Worm (Caenorhabditis elegans) whole organism, L3 larva: ENCODE results near the gene spe-42.

Source experiments
- R02D3.7 ChIP-seq: fragments of 150-350 bp; optimal IDR thresholded peaks from 2 replicates; lab custom pipeline; 2014; ENCODE audit warnings: missing biosample characterization, missing genetic modification characterization
- ZK546.5 ChIP-seq: sonication (generic microtip); optimal IDR thresholded peaks from 2 replicates; lab custom pipeline; 2017; ENCODE audit warnings: missing biosample characterization, missing genetic modification characterization
- aly-2 ChIP-seq: fragments of 150-350 bp; optimal IDR thresholded peaks from 2 replicates; lab custom pipeline; 2014; ENCODE audit warnings: missing biosample characterization, missing genetic modification characterization
- ama-1 ChIP-seq: fragments of 150-350 bp; optimal IDR thresholded peaks from 2 replicates; lab custom pipeline; 2018
- ceh-16 ChIP-seq: sonication (generic microtip); optimal IDR thresholded peaks from 2 replicates; lab custom pipeline; 2017; ENCODE audit warnings: missing biosample characterization, missing genetic modification characterization
- ceh-28 ChIP-seq: fragments of 150-350 bp; optimal IDR thresholded peaks from 2 replicates; lab custom pipeline; 2014; ENCODE audit warnings: missing biosample characterization, missing genetic modification reagents, missing genetic modification characterization
- ceh-82 ChIP-seq: fragments of 150-350 bp; optimal IDR thresholded peaks from 2 replicates; lab custom pipeline; 2014; ENCODE audit warnings: missing biosample characterization, missing genetic modification characterization
- ceh-9 ChIP-seq: sonication (generic microtip); optimal IDR thresholded peaks from 2 replicates; lab custom pipeline; 2018; ENCODE audit warnings: missing biosample characterization, missing genetic modification characterization
- daf-12 ChIP-seq: fragments of 150-350 bp; optimal IDR thresholded peaks from 2 replicates; lab custom pipeline; 2014; ENCODE audit warnings: missing biosample characterization, missing genetic modification reagents, missing genetic modification characterization
- egl-27 ChIP-seq: sonication (generic microtip); optimal IDR thresholded peaks from 4 replicates; lab custom pipeline; 2017; ENCODE audit warnings: missing biosample characterization, missing genetic modification reagents, missing genetic modification characterization
- egl-5 ChIP-seq: fragments of 150-350 bp; optimal IDR thresholded peaks from 2 replicates; lab custom pipeline; 2017; ENCODE audit warnings: missing biosample characterization, missing genetic modification reagents, missing genetic modification characterization, inconsistent platforms
- elt-1 ChIP-seq: fragments of 150-350 bp; optimal IDR thresholded peaks from 2 replicates; lab custom pipeline; 2014; ENCODE audit warnings: missing biosample characterization, missing genetic modification characterization
- elt-2 ChIP-seq: sonication (generic microtip); optimal IDR thresholded peaks from 2 replicates; lab custom pipeline; 2016; ENCODE audit warnings: missing genetic modification reagents, mild to moderate bottlenecking, missing genetic modification characterization, missing compliant biosample characterization
- elt-3 ChIP-seq, 3 experiments: fragments of 150-350 bp in 1 of 3; sonication (generic microtip) in 2 of 3; optimal IDR thresholded peaks; 2 replicates in 2 of 3; 4 replicates in 1 of 3; lab custom pipeline; 2014 to 2017; ENCODE audit warnings: missing biosample characterization in 3 of 3, missing genetic modification characterization in 3 of 3
- eor-1 ChIP-seq, 2 experiments: fragments of 150-350 bp; optimal IDR thresholded peaks; 2 replicates each; lab custom pipeline; 2014 to 2018; ENCODE audit warnings: missing biosample characterization in 2 of 2, missing genetic modification characterization in 2 of 2
- fkh-10 ChIP-seq: sonication (generic microtip); optimal IDR thresholded peaks from 2 replicates; lab custom pipeline; 2017; ENCODE audit warnings: missing biosample characterization, missing genetic modification reagents, missing genetic modification characterization
- fkh-2 ChIP-seq: fragments of 150-350 bp; optimal IDR thresholded peaks from 2 replicates; lab custom pipeline; 2014; ENCODE audit warnings: missing biosample characterization, missing genetic modification reagents, missing genetic modification characterization
- fos-1 ChIP-seq: fragments of 150-350 bp; optimal IDR thresholded peaks from 2 replicates; lab custom pipeline; 2014; ENCODE audit warnings: missing biosample characterization, missing genetic modification characterization
- hmg-11 ChIP-seq: sonication (generic microtip); optimal IDR thresholded peaks from 2 replicates; lab custom pipeline; 2016; ENCODE audit warnings: missing genetic modification characterization, missing compliant biosample characterization
- jun-1 ChIP-seq: fragments of 150-350 bp; optimal IDR thresholded peaks from 2 replicates; lab custom pipeline; 2014; ENCODE audit warnings: missing biosample characterization, missing genetic modification reagents, missing genetic modification characterization
- lin-15B ChIP-seq: fragments of 150-350 bp; optimal IDR thresholded peaks from 2 replicates; lab custom pipeline; 2014; ENCODE audit warnings: missing biosample characterization, missing genetic modification characterization
- lin-39 ChIP-seq: fragments of 150-350 bp; optimal IDR thresholded peaks from 2 replicates; lab custom pipeline; 2018; ENCODE audit warnings: missing biosample characterization, missing genetic modification reagents, missing genetic modification characterization
- lsy-12 ChIP-seq: sonication (generic microtip); optimal IDR thresholded peaks from 2 replicates; lab custom pipeline; 2016; ENCODE audit warnings: mild to moderate bottlenecking, missing genetic modification characterization, missing compliant biosample characterization
- mdl-1 ChIP-seq: fragments of 150-350 bp; optimal IDR thresholded peaks from 2 replicates; lab custom pipeline; 2014; ENCODE audit warnings: missing biosample characterization, missing genetic modification characterization
- mml-1 ChIP-seq: fragments of 150-350 bp; sonication (generic microtip); optimal IDR thresholded peaks from 3 replicates; lab custom pipeline; 2014; ENCODE audit warnings: missing biosample characterization, missing genetic modification characterization
- nfya-1 ChIP-seq: sonication (generic microtip); optimal IDR thresholded peaks from 2 replicates; lab custom pipeline; 2017; ENCODE audit warnings: missing genetic modification characterization, mild to moderate bottlenecking, missing compliant biosample characterization, antibody characterized with exemption, moderate library complexity; ENCODE audit not compliant: insufficient read depth
- nhr-11 ChIP-seq: fragments of 150-350 bp; optimal IDR thresholded peaks from 2 replicates; lab custom pipeline; 2014; ENCODE audit warnings: missing biosample characterization, missing genetic modification characterization
- nhr-12 ChIP-seq: fragments of 150-350 bp; optimal IDR thresholded peaks from 2 replicates; lab custom pipeline; 2014; ENCODE audit warnings: missing biosample characterization, missing genetic modification characterization
- nhr-23 ChIP-seq: fragments of 150-350 bp; optimal IDR thresholded peaks from 2 replicates; lab custom pipeline; 2014; ENCODE audit warnings: missing biosample characterization, missing genetic modification reagents, missing genetic modification characterization
- nhr-237 ChIP-seq: fragments of 150-350 bp; optimal IDR thresholded peaks from 2 replicates; lab custom pipeline; 2014; ENCODE audit warnings: missing biosample characterization, missing genetic modification characterization
- nhr-25 ChIP-seq: sonication (generic microtip); optimal IDR thresholded peaks from 2 replicates; lab custom pipeline; 2017; ENCODE audit warnings: missing biosample characterization, missing genetic modification characterization
- nhr-28 ChIP-seq: fragments of 150-350 bp; optimal IDR thresholded peaks from 2 replicates; lab custom pipeline; 2014; ENCODE audit warnings: missing biosample characterization, missing genetic modification characterization
- nhr-43 ChIP-seq: sonication (generic microtip); optimal IDR thresholded peaks from 2 replicates; lab custom pipeline; 2016; ENCODE audit warnings: mild to moderate bottlenecking, missing genetic modification characterization, missing compliant biosample characterization; ENCODE audit not compliant: poor library complexity, severe bottlenecking
- nhr-67 ChIP-seq: fragments of 150-350 bp; optimal IDR thresholded peaks from 2 replicates; lab custom pipeline; 2014; ENCODE audit warnings: missing biosample characterization, missing genetic modification characterization
- nhr-76 ChIP-seq: fragments of 150-350 bp; sonication (generic microtip); optimal IDR thresholded peaks from 5 replicates; lab custom pipeline; 2014; ENCODE audit warnings: missing biosample characterization, missing genetic modification characterization
- nhr-77 ChIP-seq: fragments of 150-350 bp; optimal IDR thresholded peaks from 2 replicates; lab custom pipeline; 2014; ENCODE audit warnings: missing biosample characterization, missing genetic modification characterization
- pha-4 ChIP-seq: fragments of 150-350 bp; optimal IDR thresholded peaks from 2 replicates; lab custom pipeline; 2014; ENCODE audit warnings: missing biosample characterization, missing genetic modification reagents, missing genetic modification characterization
- pqm-1 ChIP-seq: fragments of 150-350 bp; optimal IDR thresholded peaks from 2 replicates; lab custom pipeline; 2017; ENCODE audit warnings: missing biosample characterization, missing genetic modification characterization, inconsistent platforms
- sea-2 ChIP-seq: fragments of 150-350 bp; sonication (generic microtip); optimal IDR thresholded peaks from 4 replicates; lab custom pipeline; 2014; ENCODE audit warnings: missing biosample characterization, missing genetic modification reagents, missing genetic modification characterization
- skn-1 ChIP-seq: fragments of 150-350 bp; optimal IDR thresholded peaks from 2 replicates; lab custom pipeline; 2014; ENCODE audit warnings: missing biosample characterization, missing genetic modification characterization
- snpc-4 ChIP-seq: fragments of 150-350 bp; optimal IDR thresholded peaks from 2 replicates; lab custom pipeline; 2014; ENCODE audit warnings: missing biosample characterization, missing genetic modification characterization
- tbx-2 ChIP-seq: sonication (generic microtip); optimal IDR thresholded peaks from 2 replicates; lab custom pipeline; 2016; ENCODE audit warnings: mild to moderate bottlenecking, missing genetic modification characterization, missing compliant biosample characterization
- unc-39 ChIP-seq: sonication (generic microtip); optimal IDR thresholded peaks from 4 replicates; lab custom pipeline; 2017; ENCODE audit warnings: missing biosample characterization, missing genetic modification characterization
- unc-62 ChIP-seq: fragments of 150-350 bp; sonication (generic microtip); optimal IDR thresholded peaks from 4 replicates; lab custom pipeline; 2014; ENCODE audit warnings: missing biosample characterization, missing genetic modification reagents, missing genetic modification characterization
- zag-1 ChIP-seq: fragments of 150-350 bp; optimal IDR thresholded peaks from 2 replicates; lab custom pipeline; 2014; ENCODE audit warnings: missing biosample characterization, missing genetic modification characterization
- ztf-11 ChIP-seq: fragments of 150-350 bp; optimal IDR thresholded peaks from 2 replicates; lab custom pipeline; 2014; ENCODE audit warnings: missing biosample characterization, missing genetic modification characterization
- ztf-4 ChIP-seq: fragments of 150-350 bp; optimal IDR thresholded peaks from 2 replicates; lab custom pipeline; 2014; ENCODE audit warnings: missing biosample characterization, missing genetic modification characterization

spe-42 gene

ce11 chrV:11736896-11737295 is at the start of gene spe-42:
spe-42 (minus strand) TSS chrV:11736996.
- no peak for TF ChIP-seq mdl-1 (tag; lab: Kevin White, UChicago)
- TF ChIP-seq pha-4 (tag; lab: Kevin White, UChicago), result no peak
- no peak for TF ChIP-seq nhr-67 (tag; lab: Kevin White, UChicago)
- TF ChIP-seq lsy-12, result no peak
- TF ChIP-seq nhr-43, result no peak
- TF ChIP-seq hmg-11 (tag; lab: Kevin White, UChicago), result no peak
- TF ChIP-seq egl-5 (tag; lab: Kevin White, UChicago), result no peak

DNA sequence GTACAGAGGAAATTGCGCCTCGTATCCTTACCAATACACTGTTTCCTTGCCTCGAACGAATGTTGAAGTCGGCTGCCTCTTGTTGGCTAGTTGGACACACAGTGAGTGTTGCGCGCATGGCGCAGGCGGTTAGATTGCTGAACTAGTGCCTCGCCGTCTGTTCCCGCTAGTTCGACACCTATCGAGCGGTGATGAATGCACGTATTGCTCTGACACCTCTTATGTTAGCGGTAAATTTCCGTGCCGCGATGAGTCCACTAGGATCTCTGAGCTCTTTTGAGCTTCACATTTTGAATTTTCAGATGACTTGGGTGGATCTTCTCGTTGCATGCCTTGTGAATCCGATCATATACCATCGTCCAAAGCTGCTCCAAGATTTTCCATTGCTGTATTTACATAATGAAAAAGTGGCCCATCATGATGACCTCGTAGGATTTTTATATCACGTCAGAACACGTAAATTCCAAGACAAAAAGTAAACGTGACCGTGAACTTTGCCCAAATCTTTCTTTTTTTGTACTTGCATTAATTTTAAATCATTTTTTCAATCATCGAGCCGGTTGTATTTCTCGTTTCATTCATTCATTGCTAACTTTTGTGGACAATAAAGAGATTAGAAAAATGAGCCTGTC is 46.1 kb upstream of the spe-42 start, which contains the start of gene F55A11.11:
TSS of gene F55A11.11 (plus strand) at position 341 of the 632 bp plus-strand sequence.
- TF ChIP-seq snpc-4 (tag; lab: Kevin White, UChicago) (peak; percentile 45), zag-1 (no peak), egl-5 (tag; lab: Kevin White, UChicago) (peak; percentile 64), nhr-43 (peak; percentile 86), nfya-1 (tag; lab: Kevin White, UChicago) (peak; percentile 58), skn-1 (peak; percentile 49), daf-12 (tag; lab: Kevin White, UChicago) (no peak), lin-15B (tag; lab: Kevin White, UChicago) (peak; percentile 43), nhr-23 (tag; lab: Kevin White, UChicago) (peak; percentile 60), ama-1 (peak; percentile 80), ceh-9 (no peak), ceh-16 (tag; lab: Kevin White, UChicago) (peak; percentile 42), fkh-10 (no peak), nhr-28 (tag; lab: Kevin White, UChicago) (no peak), jun-1 (no peak), nhr-12 (tag; lab: Kevin White, UChicago) (no peak), mml-1 (tag; lab: Kevin White, UChicago) (no peak), nhr-11 (tag; lab: Kevin White, UChicago) (no peak), ztf-4 (tag; lab: Kevin White, UChicago) (peak; percentile 75), nhr-25 (tag; lab: Kevin White, UChicago) (peak; percentile 65), lin-39 (tag; lab: Kevin White, UChicago) (peak; percentile 96), pqm-1 (tag; lab: Kevin White, UChicago) (peak; percentile 46), pha-4 (tag; lab: Kevin White, UChicago) (peak; percentile 78), nhr-237 (tag; lab: Kevin White, UChicago) (no peak), sea-2 (no peak), elt-2 (tag; lab: Kevin White, UChicago) (peak; percentile 60), mdl-1 (tag; lab: Kevin White, UChicago) (no peak), fos-1 (tag; lab: Kevin White, UChicago) (no peak), ZK546.5 (tag; lab: Kevin White, UChicago) (no peak), nhr-77 (tag; lab: Kevin White, UChicago) (no peak), egl-27 (tag; lab: Kevin White, UChicago) (peak; percentile 64), fkh-2 (tag; lab: Kevin White, UChicago) (no peak), aly-2 (tag; lab: Kevin White, UChicago) (no peak), eor-1 (tag; optimal IDR thresholded peaks at IDR 0.05; lab: Kevin White, UChicago) (no peak), elt-1 (peak; percentile 0), ceh-82 (no peak), nhr-67 (tag; lab: Kevin White, UChicago) (no peak), ceh-28 (tag; lab: Kevin White, UChicago) (no peak), unc-39 (no peak), lsy-12 (peak; percentile 85), hmg-11 (tag; lab: Kevin White, UChicago) (peak; percentile 98), unc-62 (GFP tag; lab: Kevin White, UChicago) (no peak), ztf-11 (tag; lab: Kevin White, UChicago) (no peak), tbx-2 (tag; lab: Kevin White, UChicago) (peak; percentile 78), R02D3.7 (tag; lab: Kevin White, UChicago) (peak; percentile 13), nhr-76 (tag; lab: Kevin White, UChicago) (no peak), elt-3 (tag; optimal IDR thresholded peaks at IDR 0.05; lab: Kevin White, UChicago) (peak in 1 of 3 experiments; percentile 4)
